Fruit fly (Drosophila melanogaster) whole organism, embryonic: Measurements from ENCODE around the gene Ilp4.
A peak's percentile ranks its signal among the peaks of the same experiment; 100 is the strongest.

Source experiments
- Antp ChIP-seq: fragments of 200-800 bp; sonication (Bioruptor generic); optimal IDR thresholded peaks from 3 replicates; lab custom pipeline; 2016; ENCODE audit warnings: missing biosample characterization, missing genetic modification characterization
- Atf6 ChIP-seq: fragments of 200-800 bp; sonication (Bioruptor generic); IDR thresholded peaks from 2 replicates; pipeline ENCODE4 v1.3.6; 2022; ENCODE audit warnings: missing biosample characterization, missing genetic modification characterization
- B-H2 ChIP-seq: fragments of 200-800 bp; sonication (Bioruptor generic); optimal IDR thresholded peaks from 2 replicates; lab custom pipeline; 2018; ENCODE audit warnings: missing biosample characterization, mild to moderate bottlenecking, missing genetic modification characterization
- C15 ChIP-seq: fragments of 200-800 bp; sonication (Bioruptor generic); IDR thresholded peaks from 3 replicates; pipeline ENCODE4 v1.3.6; 2022; ENCODE audit warnings: missing biosample characterization, missing genetic modification characterization
- CG10979 ChIP-seq: fragments of 200-800 bp; sonication (Bioruptor generic); optimal IDR thresholded peaks from 2 replicates; lab custom pipeline; 2018; ENCODE audit warnings: missing biosample characterization, mild to moderate bottlenecking, missing genetic modification characterization, moderate library complexity
- CG11247 ChIP-seq: fragments of 200-800 bp; sonication (Bioruptor generic); IDR thresholded peaks from 2 replicates; pipeline ENCODE4 v1.3.6; 2022; ENCODE audit warnings: missing biosample characterization, missing genetic modification characterization
- CG11696 ChIP-seq: fragments of 200-800 bp; sonication (Bioruptor generic); IDR thresholded peaks from 2 replicates; pipeline ENCODE4 v1.3.6; 2022; ENCODE audit warnings: missing biosample characterization, missing genetic modification characterization
- CG14860 ChIP-seq: fragments of 200-800 bp; sonication (Bioruptor generic); IDR thresholded peaks from 3 replicates; pipeline ENCODE4 v1.3.6; 2022; ENCODE audit warnings: missing biosample characterization, missing genetic modification characterization; ENCODE audit not compliant: partially characterized antibody
- CG17361 ChIP-seq: fragments of 200-800 bp; sonication (Bioruptor generic); IDR thresholded peaks from 3 replicates; pipeline ENCODE4 v1.3.6; 2022; ENCODE audit warnings: missing biosample characterization, missing genetic modification characterization
- CG17912 ChIP-seq: fragments of 200-800 bp; sonication (Bioruptor generic); optimal IDR thresholded peaks from 2 replicates; lab custom pipeline; 2018; ENCODE audit warnings: missing biosample characterization, mild to moderate bottlenecking, missing genetic modification characterization
- CG2120 ChIP-seq: fragments of 200-800 bp; sonication (Bioruptor generic); optimal IDR thresholded peaks from 3 replicates; lab custom pipeline; 2016; ENCODE audit warnings: missing biosample characterization, missing genetic modification characterization
- CG2712 ChIP-seq: fragments of 200-800 bp; optimal IDR thresholded peaks from 3 replicates; lab custom pipeline; 2019; ENCODE audit warnings: missing biosample characterization, mild to moderate bottlenecking, missing genetic modification characterization, moderate library complexity
- CG43689 ChIP-seq: fragments of 200-800 bp; sonication (Bioruptor generic); IDR thresholded peaks from 2 replicates; pipeline ENCODE4 v1.3.6; 2022; ENCODE audit warnings: missing biosample characterization, missing genetic modification characterization
- CG4617 ChIP-seq: fragments of 200-800 bp; sonication (Bioruptor generic); optimal IDR thresholded peaks from 3 replicates; lab custom pipeline; 2016; ENCODE audit warnings: missing biosample characterization, missing genetic modification characterization, borderline replicate concordance
- CG4820 ChIP-seq: fragments of 200-800 bp; sonication (Bioruptor generic); optimal IDR thresholded peaks from 3 replicates; lab custom pipeline; 2016; ENCODE audit warnings: missing biosample characterization, missing genetic modification characterization
- CG8388 ChIP-seq: fragments of 200-800 bp; sonication (Bioruptor generic); optimal IDR thresholded peaks from 2 replicates; lab custom pipeline; 2019; ENCODE audit warnings: missing biosample characterization, mild to moderate bottlenecking, missing genetic modification characterization, moderate library complexity
- CG9817 ChIP-seq: fragments of 200-800 bp; sonication (Bioruptor generic); optimal IDR thresholded peaks from 2 replicates; lab custom pipeline; 2018; ENCODE audit warnings: missing biosample characterization, mild to moderate bottlenecking, missing genetic modification characterization, moderate library complexity
- CG9876 ChIP-seq: fragments of 200-800 bp; sonication (Bioruptor generic); optimal IDR thresholded peaks from 2 replicates; lab custom pipeline; 2016; ENCODE audit warnings: missing biosample characterization, missing genetic modification characterization
- CG9932 ChIP-seq: fragments of 200-800 bp; sonication (Bioruptor generic); IDR thresholded peaks from 2 replicates; pipeline ENCODE4 v1.3.6; 2022; ENCODE audit warnings: missing biosample characterization, missing genetic modification characterization
- Dll ChIP-seq: fragments of 200-800 bp; sonication (Bioruptor generic); IDR thresholded peaks from 4 replicates; pipeline ENCODE4 v1.3.6; 2022; ENCODE audit warnings: missing biosample characterization, missing genetic modification characterization; ENCODE audit not compliant: partially characterized antibody
- Doc3 ChIP-seq: fragments of 200-800 bp; sonication (Bioruptor generic); IDR thresholded peaks from 3 replicates; pipeline ENCODE4 v1.3.6; 2022; ENCODE audit warnings: missing biosample characterization, missing genetic modification characterization; ENCODE audit not compliant: partially characterized antibody
- E2f1 ChIP-seq: fragments of 200-800 bp; sonication (Bioruptor generic); IDR thresholded peaks from 2 replicates; pipeline ENCODE4 v1.3.6; 2022; ENCODE audit warnings: missing biosample characterization, missing genetic modification characterization
- Hr3 ChIP-seq: fragments of 200-800 bp; sonication (Bioruptor generic); optimal IDR thresholded peaks from 3 replicates; lab custom pipeline; 2016; ENCODE audit warnings: missing biosample characterization, missing genetic modification characterization
- Hsf ChIP-seq: fragments of 200-800 bp; sonication (Bioruptor generic); optimal IDR thresholded peaks from 3 replicates; lab custom pipeline; 2016; ENCODE audit warnings: missing biosample characterization, missing genetic modification characterization
- Lim3 ChIP-seq: fragments of 200-800 bp; sonication (Bioruptor generic); IDR thresholded peaks from 2 replicates; pipeline ENCODE4 v1.3.6; 2022; ENCODE audit warnings: missing biosample characterization, missing genetic modification characterization
- NC2β ChIP-seq: fragments of 200-800 bp; sonication (Bioruptor generic); optimal IDR thresholded peaks from 2 replicates; lab custom pipeline; 2016; ENCODE audit warnings: missing biosample characterization, missing genetic modification characterization
- Oaz ChIP-seq: fragments of 200-800 bp; sonication (Bioruptor generic); IDR thresholded peaks from 2 replicates; pipeline ENCODE4 v1.3.6; 2022; ENCODE audit warnings: missing biosample characterization, missing genetic modification characterization
- Sry-β ChIP-seq: fragments of 200-800 bp; sonication (Bioruptor generic); optimal IDR thresholded peaks from 2 replicates; lab custom pipeline; 2018; ENCODE audit warnings: missing biosample characterization, mild to moderate bottlenecking, missing genetic modification characterization, moderate library complexity
- Xrp1 ChIP-seq: fragments of 200-800 bp; sonication (Bioruptor generic); IDR thresholded peaks from 2 replicates; pipeline ENCODE4 v1.3.6; 2022; ENCODE audit warnings: missing biosample characterization, missing genetic modification characterization
- az2 ChIP-seq: fragments of 200-800 bp; sonication (Bioruptor generic); optimal IDR thresholded peaks from 3 replicates; lab custom pipeline; 2016; ENCODE audit warnings: missing biosample characterization, missing genetic modification characterization
- chm ChIP-seq: fragments of 200-800 bp; sonication (Bioruptor generic); IDR thresholded peaks from 2 replicates; pipeline ENCODE4 v1.3.6; 2022; ENCODE audit warnings: missing biosample characterization, missing genetic modification characterization
- croc ChIP-seq: fragments of 200-800 bp; sonication (Bioruptor generic); conservative IDR thresholded peaks from 3 replicates; pipeline ENCODE4 v1.3.6; 2022; ENCODE audit warnings: missing biosample characterization, missing genetic modification characterization
- crp ChIP-seq, 2 experiments: fragments of 200-800 bp; sonication (Bioruptor generic); optimal IDR thresholded peaks; 2 replicates in 1 of 2; 3 replicates in 1 of 2; lab custom pipeline; 2017; ENCODE audit warnings: missing biosample characterization in 2 of 2, missing genetic modification characterization in 2 of 2, mild to moderate bottlenecking in 1 of 2, moderate library complexity in 1 of 2
- dan ChIP-seq: fragments of 200-800 bp; sonication (Bioruptor generic); IDR thresholded peaks from 2 replicates; pipeline ENCODE4 v1.3.6; 2022; ENCODE audit warnings: missing biosample characterization, missing genetic modification characterization
- dati ChIP-seq: fragments of 200-800 bp; sonication (Bioruptor generic); IDR thresholded peaks from 2 replicates; pipeline ENCODE4 v1.3.6; 2022; ENCODE audit warnings: missing biosample characterization, missing genetic modification characterization
- fd3F ChIP-seq: fragments of 200-800 bp; sonication (Bioruptor generic); optimal IDR thresholded peaks from 2 replicates; lab custom pipeline; 2018; ENCODE audit warnings: missing biosample characterization, mild to moderate bottlenecking, missing genetic modification characterization, moderate library complexity
- grau ChIP-seq: fragments of 200-800 bp; optimal IDR thresholded peaks from 3 replicates; lab custom pipeline; 2019; ENCODE audit warnings: missing biosample characterization, mild to moderate bottlenecking, missing genetic modification characterization, moderate library complexity
- gt ChIP-seq: fragments of 200-800 bp; sonication (Bioruptor generic); IDR thresholded peaks from 2 replicates; pipeline ENCODE4 v1.3.6; 2022; ENCODE audit warnings: missing biosample characterization, missing genetic modification characterization
- jing ChIP-seq: fragments of 200-800 bp; sonication (Bioruptor generic); optimal IDR thresholded peaks from 2 replicates; lab custom pipeline; 2018; ENCODE audit warnings: missing biosample characterization, mild to moderate bottlenecking, missing genetic modification characterization
- kni ChIP-seq: fragments of 200-800 bp; sonication (Bioruptor generic); optimal IDR thresholded peaks from 3 replicates; lab custom pipeline; 2017; ENCODE audit warnings: mild to moderate bottlenecking, missing biosample characterization, missing genetic modification reagents, missing genetic modification characterization
- luna ChIP-seq: fragments of 200-800 bp; sonication (Bioruptor generic); optimal IDR thresholded peaks from 2 replicates; lab custom pipeline; 2016; ENCODE audit warnings: missing biosample characterization, missing genetic modification characterization
- mam ChIP-seq: fragments of 200-800 bp; sonication (Bioruptor generic); optimal IDR thresholded peaks from 3 replicates; lab custom pipeline; 2016; ENCODE audit warnings: missing biosample characterization, missing genetic modification characterization
- nau ChIP-seq: fragments of 200-800 bp; sonication (Bioruptor generic); optimal IDR thresholded peaks from 3 replicates; lab custom pipeline; 2017; ENCODE audit warnings: missing biosample characterization, mild to moderate bottlenecking, missing genetic modification characterization, missing genetic modification reagents
- nmo ChIP-seq: fragments of 200-800 bp; sonication (Bioruptor generic); optimal IDR thresholded peaks from 2 replicates; lab custom pipeline; 2018; ENCODE audit warnings: missing biosample characterization, mild to moderate bottlenecking, missing genetic modification characterization, moderate library complexity
- pfk ChIP-seq: fragments of 200-800 bp; sonication (Bioruptor generic); optimal IDR thresholded peaks from 2 replicates; lab custom pipeline; 2018; ENCODE audit warnings: missing biosample characterization, mild to moderate bottlenecking, missing genetic modification characterization, moderate library complexity
- rib ChIP-seq: fragments of 200-800 bp; sonication (Bioruptor generic); IDR thresholded peaks from 2 replicates; pipeline ENCODE4 v1.3.6; 2022; ENCODE audit warnings: missing biosample characterization, missing genetic modification characterization
- row ChIP-seq: fragments of 200-800 bp; sonication (Bioruptor generic); IDR thresholded peaks from 3 replicates; pipeline ENCODE4 v1.3.6; 2022; ENCODE audit warnings: missing biosample characterization, missing genetic modification characterization
- so ChIP-seq: fragments of 200-800 bp; sonication (Bioruptor generic); IDR thresholded peaks from 3 replicates; pipeline ENCODE4 v1.3.6; 2022; ENCODE audit warnings: missing biosample characterization, missing genetic modification characterization
- stwl ChIP-seq: fragments of 200-800 bp; sonication (Bioruptor generic); optimal IDR thresholded peaks from 3 replicates; lab custom pipeline; 2018; ENCODE audit warnings: missing biosample characterization, mild to moderate bottlenecking, missing genetic modification characterization, moderate library complexity
- tap ChIP-seq: fragments of 200-800 bp; optimal IDR thresholded peaks from 3 replicates; lab custom pipeline; 2019; ENCODE audit warnings: missing biosample characterization, mild to moderate bottlenecking, missing genetic modification characterization, moderate library complexity
- tin ChIP-seq: fragments of 200-800 bp; sonication (Bioruptor generic); optimal IDR thresholded peaks from 3 replicates; lab custom pipeline; 2016; ENCODE audit warnings: missing biosample characterization, missing genetic modification characterization

Ilp4 gene

DNA sequence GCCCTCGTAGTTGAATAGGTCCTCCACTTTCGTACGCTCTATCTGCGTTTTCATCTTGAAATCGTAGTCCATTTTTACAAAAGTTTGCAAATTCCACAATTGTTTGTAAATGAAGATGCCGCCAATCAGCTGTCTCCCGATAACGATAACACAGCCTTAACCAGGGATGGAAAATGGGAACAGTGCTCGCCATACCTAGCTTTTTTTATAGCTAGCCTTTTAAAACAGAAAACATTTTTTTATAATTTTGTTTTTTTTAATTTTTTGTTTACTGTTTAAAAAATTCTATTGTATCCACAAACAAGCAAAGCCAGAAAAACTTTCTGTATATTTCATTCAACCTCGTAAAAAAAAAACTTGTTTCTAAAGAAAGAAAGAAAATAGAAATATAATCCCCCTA is 34.5 kb upstream of the Ilp4 start, which contains the start of gene Cdk8 (continued):
- no peak for TF ChIP-seq CG43689 (GFP tag; lab: Robert Waterston, UW)
- no peak for TF ChIP-seq Hsf (GFP tag; lab: Kevin White, UChicago)
- TF ChIP-seq Lim3 (GFP tag; lab: Robert Waterston, UW) = no peak
- no peak for TF ChIP-seq CG11247 (GFP tag; lab: Robert Waterston, UW)
- no peak for TF ChIP-seq dan
- no peak for TF ChIP-seq jing (GFP tag; lab: Kevin White, UChicago)
- no peak for TF ChIP-seq C15
- no peak for TF ChIP-seq luna (GFP tag; lab: Kevin White, UChicago)
- peak; percentile 21 for TF ChIP-seq tin (GFP tag; lab: Kevin White, UChicago)
- peak; percentile 4 for TF ChIP-seq CG4617 (GFP tag; lab: Kevin White, UChicago)
- no peak for TF ChIP-seq az2 (GFP tag; lab: Kevin White, UChicago)
- no peak for TF ChIP-seq Antp (GFP tag; lab: Kevin White, UChicago)
- peak; percentile 47 for TF ChIP-seq CG8388
- TF ChIP-seq CG11696 (GFP tag; lab: Robert Waterston, UW) = 0 out of 2 replicates have a peak, but pooled peaks have one; percentile 18
- TF ChIP-seq nmo (GFP tag; lab: Kevin White, UChicago) = peak; percentile 28
- peak; percentile 30 for TF ChIP-seq Hr3 (GFP tag; lab: Kevin White, UChicago)
- peak; percentile 17; the same call in 1 of the 2 replicates for TF ChIP-seq Xrp1 (GFP tag; lab: Robert Waterston, UW)
- TF ChIP-seq kni (GFP tag; lab: Kevin White, UChicago) = peak; percentile 42
- peak; percentile 19; the same call in 1 of the 2 replicates for TF ChIP-seq E2f1 (GFP tag; lab: Robert Waterston, UW)
- no peak for TF ChIP-seq gt (GFP tag; lab: Robert Waterston, UW)
- TF ChIP-seq B-H2 (GFP tag; lab: Kevin White, UChicago) = peak; percentile 35
- TF ChIP-seq CG10979 (tag; lab: Kevin White, UChicago) = peak; percentile 28
- peak; percentile 69 for TF ChIP-seq CG2712
- TF ChIP-seq Oaz (GFP tag; lab: Robert Waterston, UW) = no peak
- TF ChIP-seq nau = no peak
- 0 out of 2 replicates have a peak, but pooled peaks have one; percentile 27 for TF ChIP-seq rib (GFP tag; lab: Robert Waterston, UW)
- TF ChIP-seq CG4820 (GFP tag; lab: Kevin White, UChicago) = no peak
- TF ChIP-seq CG17361 (GFP tag; lab: Robert Waterston, UW) = 0 out of 3 replicates have a peak, but pooled peaks have one; percentile 28
- TF ChIP-seq CG2120 (GFP tag; lab: Kevin White, UChicago) = peak; percentile 71
- TF ChIP-seq NC2β (GFP tag; lab: Kevin White, UChicago) = no peak
- peak; percentile 18 for TF ChIP-seq fd3F
- TF ChIP-seq Doc3 (GFP tag; lab: Robert Waterston, UW) = no peak
- no peak for TF ChIP-seq CG9876
- no peak for TF ChIP-seq chm (GFP tag; lab: Robert Waterston, UW)
- peak; percentile 77 for TF ChIP-seq CG9932 (GFP tag; lab: Robert Waterston, UW)
- peak; percentile 40; the same call in 1 of the 2 replicates for TF ChIP-seq Atf6 (GFP tag; lab: Robert Waterston, UW)
- peak; percentile 12 for TF ChIP-seq tap (tag; lab: Kevin White, UChicago)
- peak; percentile 34 for TF ChIP-seq CG9817 (tag; lab: Kevin White, UChicago)
- peak; percentile 31 for TF ChIP-seq mam (GFP tag; lab: Kevin White, UChicago)
- peak; percentile 92 for TF ChIP-seq Sry-β (GFP tag; lab: Kevin White, UChicago)
- no peak for TF ChIP-seq dati (GFP tag; lab: Robert Waterston, UW)
- no peak for TF ChIP-seq croc
- no peak for TF ChIP-seq pfk (GFP tag; lab: Kevin White, UChicago)
- peak; percentile 43; the same call in 1 of the 4 replicates for TF ChIP-seq Dll (GFP tag; lab: Robert Waterston, UW)
- TF ChIP-seq CG14860 (GFP tag; lab: Robert Waterston, UW) = no peak
- TF ChIP-seq so (GFP tag; lab: Robert Waterston, UW) = no peak
- TF ChIP-seq CG17912 = no peak
- TF ChIP-seq row = peak; percentile 81
- peak; percentile 68 to 92 for TF ChIP-seq crp (GFP tag; optimal IDR thresholded peaks at IDR 0.05; lab: Kevin White, UChicago)
- TF ChIP-seq stwl = peak; percentile 22
- TF ChIP-seq grau = peak; percentile 44
